Fruit fly (Drosophila melanogaster): Measurements from ENCODE around the gene Dph3.

Gene Dph3

DNA sequence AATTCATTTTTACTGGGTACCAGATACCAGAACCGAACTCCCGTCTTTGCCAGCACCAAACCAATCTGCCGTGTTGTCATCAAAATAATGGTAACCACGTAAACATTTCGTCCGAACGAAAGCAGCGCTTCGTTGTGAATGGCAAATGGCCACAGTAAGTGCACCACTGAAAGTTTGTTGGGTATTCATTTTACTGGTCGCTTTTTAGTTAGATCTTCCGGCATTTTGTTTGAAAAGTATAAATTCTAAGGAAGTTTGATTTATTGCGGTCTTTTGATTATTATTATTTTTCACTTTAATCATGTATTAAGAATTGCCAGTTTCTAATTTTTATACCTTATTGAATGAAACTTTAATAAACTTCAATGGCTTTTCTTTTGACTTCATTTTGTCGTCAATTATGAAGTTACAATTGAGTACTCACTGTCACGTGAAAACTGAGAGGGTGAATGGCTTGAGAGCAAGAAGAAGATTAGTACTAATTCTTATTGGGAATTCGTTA lies 17.2 kb upstream of the Dph3 start, which contains the start of gene ZnT86D (continued):
- peak; percentile 69 for TF ChIP-seq pdm3 (GFP tag; optimal IDR thresholded peaks at IDR 0.05)
- peak; percentile 71 for TF ChIP-seq CG31627 (GFP tag; optimal IDR thresholded peaks at IDR 0.05)
- peak; percentile 78 for TF ChIP-seq topi (GFP tag; optimal IDR thresholded peaks at IDR 0.05)
- TF ChIP-seq Eip78C (GFP tag), result peak; percentile 85
- peak; percentile 65 for TF ChIP-seq CG10669 (GFP tag; optimal IDR thresholded peaks at IDR 0.05)
- TF ChIP-seq CG9139 (GFP tag; optimal IDR thresholded peaks at IDR 0.05), result no peak
- peak; percentile 50 for TF ChIP-seq CG34406 (GFP tag; optimal IDR thresholded peaks at IDR 0.05)
- no peak for TF ChIP-seq CG6276 (GFP tag; optimal IDR thresholded peaks at IDR 0.05)
- TF ChIP-seq cyc (GFP tag; optimal IDR thresholded peaks at IDR 0.05), result peak; percentile 76
- TF ChIP-seq esn (GFP tag; optimal IDR thresholded peaks at IDR 0.05), result peak; percentile 83
- TF ChIP-seq CG3919 (GFP tag; optimal IDR thresholded peaks at IDR 0.05), result peak; percentile 62
- peak; percentile 62 for TF ChIP-seq Ets96B (tag; optimal IDR thresholded peaks at IDR 0.05)
- peak; percentile 67 for TF ChIP-seq CG11902 (GFP tag; optimal IDR thresholded peaks at IDR 0.05)
- no peak for TF ChIP-seq Lpt (GFP tag; optimal IDR thresholded peaks at IDR 0.05)
- TF ChIP-seq CG6792 (GFP tag; optimal IDR thresholded peaks at IDR 0.05), result peak; percentile 43
- TF ChIP-seq Eip75B (GFP tag; optimal IDR thresholded peaks at IDR 0.05), result peak; percentile 70
- peak; percentile 60 for TF ChIP-seq CG15336 (GFP tag; IDR thresholded peaks at IDR 0.05)
- no peak for TF ChIP-seq CG8632 (GFP tag; optimal IDR thresholded peaks at IDR 0.05)
- TF ChIP-seq Hr38 (GFP tag; optimal IDR thresholded peaks at IDR 0.05), result no peak
- TF ChIP-seq Sox102F (GFP tag; optimal IDR thresholded peaks at IDR 0.05), result peak; percentile 76
- no peak for TF ChIP-seq spab (GFP tag; optimal IDR thresholded peaks at IDR 0.05)
- no peak for TF ChIP-seq svp (GFP tag)
- TF ChIP-seq CG1621 (tag; optimal IDR thresholded peaks at IDR 0.05), result peak; percentile 45
- TF ChIP-seq fkh (GFP tag; optimal IDR thresholded peaks at IDR 0.05), result peak; percentile 40
- peak; percentile 56 for TF ChIP-seq dsx (GFP tag; optimal IDR thresholded peaks at IDR 0.05; ENCODE audit: poor library complexity, severe bottlenecking)
- peak; percentile 61 for TF ChIP-seq acj6 (GFP tag; optimal IDR thresholded peaks at IDR 0.05)
- 0 out of 3 replicates have a peak, but pooled peaks have one; percentile 29 for TF ChIP-seq CG6163 (GFP tag; IDR thresholded peaks at IDR 0.05)

DNA sequence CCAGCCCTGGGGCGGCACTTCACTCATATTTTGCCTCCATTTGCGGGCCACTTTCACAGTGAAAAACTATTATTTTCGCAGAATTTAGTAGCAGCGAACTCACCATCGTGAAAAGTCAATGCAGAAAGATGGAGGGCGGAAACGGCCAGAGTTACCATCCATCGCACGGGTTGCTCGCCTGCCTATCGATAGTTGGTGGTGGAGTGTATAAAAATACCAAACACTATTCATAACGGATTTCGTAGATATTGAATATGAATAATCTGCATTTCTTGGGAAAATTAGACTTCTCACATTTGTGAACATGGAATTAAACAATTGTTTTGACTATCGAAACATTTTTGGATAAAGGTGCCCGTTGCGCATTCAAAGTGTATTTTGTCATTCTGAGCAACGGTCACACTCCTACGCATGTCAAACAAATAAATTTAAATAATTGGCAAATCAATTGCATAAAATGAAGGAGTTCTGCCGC lies 15.5 kb upstream of the Dph3 start, which contains the start of the genes RpS25 and CG4820:
TSS of gene RpS25 (minus strand) at position 132 of the 475 bp plus-strand sequence.
TSS of gene CG4820 (plus strand) at position 380 of the 475 bp plus-strand sequence.
- TF ChIP-seq CG8632 (GFP tag; optimal IDR thresholded peaks at IDR 0.05), result peak; percentile 73
- TF ChIP-seq net (GFP tag; optimal IDR thresholded peaks at IDR 0.05), result peak; percentile 88
- no peak for TF ChIP-seq CG4318 (GFP tag; optimal IDR thresholded peaks at IDR 0.05)
- peak; percentile 83 for TF ChIP-seq Sox14 (GFP tag; optimal IDR thresholded peaks at IDR 0.05)
- TF ChIP-seq CG1621 (tag; optimal IDR thresholded peaks at IDR 0.05), result peak; percentile 79
- peak; percentile 84 for TF ChIP-seq Hr39 (GFP tag; optimal IDR thresholded peaks at IDR 0.05)
- TF ChIP-seq CG7368 (GFP tag; optimal IDR thresholded peaks at IDR 0.05), result peak; percentile 88
- peak; percentile 90 for TF ChIP-seq esn (GFP tag; optimal IDR thresholded peaks at IDR 0.05)
- peak; percentile 84 for TF ChIP-seq acj6 (GFP tag; optimal IDR thresholded peaks at IDR 0.05)
- peak; percentile 64 for TF ChIP-seq Ets21C (GFP tag; optimal IDR thresholded peaks at IDR 0.05)
- peak; percentile 76 for TF ChIP-seq CG10669 (GFP tag; optimal IDR thresholded peaks at IDR 0.05)
- TF ChIP-seq ss (GFP tag; optimal IDR thresholded peaks at IDR 0.05), result peak; percentile 71 to 86
- TF ChIP-seq CG34406 (GFP tag; optimal IDR thresholded peaks at IDR 0.05), result peak; percentile 82
- TF ChIP-seq CG8319 (GFP tag; optimal IDR thresholded peaks at IDR 0.05), result peak; percentile 78
- TF ChIP-seq dac (GFP tag; optimal IDR thresholded peaks at IDR 0.05), result peak; percentile 64
- peak; percentile 85 for TF ChIP-seq CG31627 (GFP tag; optimal IDR thresholded peaks at IDR 0.05)
- TF ChIP-seq CG6163 (GFP tag; IDR thresholded peaks at IDR 0.05), result peak; percentile 77; the same call in 2 of the 3 replicates
- TF ChIP-seq Eip75B (GFP tag; optimal IDR thresholded peaks at IDR 0.05), result peak; percentile 85
- peak; percentile 86 for TF ChIP-seq topi (GFP tag; optimal IDR thresholded peaks at IDR 0.05)
- no peak for TF ChIP-seq CG10631 (GFP tag; optimal IDR thresholded peaks at IDR 0.05)
- TF ChIP-seq fd85E (GFP tag; optimal IDR thresholded peaks at IDR 0.05), result peak; percentile 84
- TF ChIP-seq CG6276 (GFP tag; optimal IDR thresholded peaks at IDR 0.05), result no peak
- no peak for TF ChIP-seq Hr4 (GFP tag; optimal IDR thresholded peaks at IDR 0.05)
- TF ChIP-seq fkh (GFP tag; optimal IDR thresholded peaks at IDR 0.05), result peak; percentile 94
- peak; percentile 47 for TF ChIP-seq Sox15 (GFP tag; optimal IDR thresholded peaks at IDR 0.05)
- no peak for TF ChIP-seq svp (GFP tag)
- TF ChIP-seq Eip78C (GFP tag), result peak; percentile 96
- peak; percentile 57 for TF ChIP-seq spab (GFP tag; optimal IDR thresholded peaks at IDR 0.05)
- TF ChIP-seq Gug (GFP tag; IDR thresholded peaks at IDR 0.05), result no peak
- TF ChIP-seq CG15336 (GFP tag; IDR thresholded peaks at IDR 0.05), result peak; percentile 24; the same call in 1 of the 2 replicates
- peak; percentile 79 for TF ChIP-seq CG6808 (GFP tag; optimal IDR thresholded peaks at IDR 0.05)
- peak; percentile 92 for TF ChIP-seq CG3919 (GFP tag; optimal IDR thresholded peaks at IDR 0.05)
- TF ChIP-seq CG16779 (tag; optimal IDR thresholded peaks at IDR 0.05), result peak; percentile 71
- peak; percentile 85 for TF ChIP-seq OdsH (GFP tag; optimal IDR thresholded peaks at IDR 0.05)
- TF ChIP-seq Met (GFP tag; optimal IDR thresholded peaks at IDR 0.05), result peak; percentile 89
- peak; percentile 67 for TF ChIP-seq Blimp-1 (GFP tag; optimal IDR thresholded peaks at IDR 0.05)
- TF ChIP-seq lz (GFP tag; optimal IDR thresholded peaks at IDR 0.05), result peak; percentile 91
- peak; percentile 53 for TF ChIP-seq CG11902 (GFP tag; optimal IDR thresholded peaks at IDR 0.05)

Measured in whole organism, prepupa.